Worm (Caenorhabditis elegans) whole organism, late embryonic: Measurements from ENCODE around the gene F35F10.1.

ENCODE experiments used
- elt-2 ChIP-seq: sonication (generic microtip); optimal IDR thresholded peaks from 2 replicates; lab custom pipeline; 2016; ENCODE audit warnings: missing genetic modification reagents, missing genetic modification characterization, missing compliant biosample characterization
- elt-4 ChIP-seq: sonication (generic microtip); optimal IDR thresholded peaks from 2 replicates; lab custom pipeline; 2016; ENCODE audit warnings: missing genetic modification characterization, missing compliant biosample characterization
- pat-9 ChIP-seq: fragments of 200-800 bp; sonication (Bioruptor generic); optimal IDR thresholded peaks from 2 replicates; lab custom pipeline; 2018; ENCODE audit warnings: mild to moderate bottlenecking, missing genetic modification characterization, moderate library complexity, missing compliant biosample characterization
- tbx-7 ChIP-seq: sonication (generic microtip); optimal IDR thresholded peaks from 2 replicates; lab custom pipeline; 2016; ENCODE audit warnings: missing genotype, missing genetic modification characterization, missing compliant biosample characterization

DNA sequence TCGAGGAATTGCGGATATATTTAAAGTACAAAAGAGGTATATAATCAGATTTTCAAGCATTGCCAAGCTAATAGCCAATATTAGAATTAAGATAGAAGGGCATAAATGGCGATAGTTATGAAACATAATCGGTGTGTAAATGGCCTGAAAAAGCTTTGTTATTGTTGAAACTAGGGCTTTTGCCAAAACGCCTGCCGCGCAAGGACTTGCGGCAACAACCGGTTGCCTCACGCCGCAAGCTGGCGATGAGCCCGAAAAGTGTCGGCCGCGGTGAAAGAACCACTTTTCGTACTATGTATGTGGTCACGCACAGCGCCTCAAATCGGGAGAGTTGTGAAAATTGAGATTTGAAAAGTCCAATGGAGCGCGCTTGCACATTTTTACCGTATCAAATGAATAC, 16.7 kb upstream of the F35F10.1 start:
- TF ChIP-seq elt-2 (tag; lab: Kevin White, UChicago) (no peak), tbx-7 (no peak), elt-4 (tag; lab: Kevin White, UChicago) (no peak), pat-9 (tag; lab: Kevin White, UChicago) (no peak)
